Fruit fly (Drosophila melanogaster) whole organism, embryonic: ENCODE measurements around the gene CG8100.
A peak's percentile ranks its signal among the peaks of the same experiment; 100 is the strongest.

Source experiments
- Abd-B ChIP-seq: fragments of 200-800 bp; sonication (Bioruptor generic); optimal IDR thresholded peaks from 2 replicates; lab custom pipeline; 2018; ENCODE audit warnings: missing biosample characterization, mild to moderate bottlenecking, missing genetic modification characterization, moderate library complexity
- Awh ChIP-seq: fragments of 200-800 bp; sonication (Bioruptor generic); IDR thresholded peaks from 2 replicates; pipeline ENCODE4, ENCODE4 v1.3.6; 2022; ENCODE audit warnings: missing biosample characterization, missing genetic modification characterization
- CG10979 ChIP-seq: fragments of 200-800 bp; sonication (Bioruptor generic); optimal IDR thresholded peaks from 2 replicates; lab custom pipeline; 2018; ENCODE audit warnings: missing biosample characterization, mild to moderate bottlenecking, missing genetic modification characterization, moderate library complexity
- CG11085 ChIP-seq: fragments of 200-800 bp; sonication (Bioruptor generic); IDR thresholded peaks from 2 replicates; pipeline ENCODE4 v1.3.6; 2022; ENCODE audit warnings: missing biosample characterization, missing genetic modification characterization
- CG11247 ChIP-seq: fragments of 200-800 bp; sonication (Bioruptor generic); IDR thresholded peaks from 2 replicates; pipeline ENCODE4 v1.3.6; 2022; ENCODE audit warnings: missing biosample characterization, missing genetic modification characterization
- CG11398 ChIP-seq: fragments of 200-800 bp; sonication (Bioruptor generic); optimal IDR thresholded peaks from 2 replicates; lab custom pipeline; 2016; ENCODE audit warnings: missing biosample characterization, missing genetic modification characterization
- CG11456 ChIP-seq: fragments of 200-800 bp; sonication (Bioruptor generic); IDR thresholded peaks from 3 replicates; pipeline ENCODE4 v1.3.6; 2022; ENCODE audit warnings: missing biosample characterization, missing genetic modification characterization
- CG12299 ChIP-seq: fragments of 200-800 bp; sonication (Bioruptor generic); optimal IDR thresholded peaks from 2 replicates; lab custom pipeline; 2018; ENCODE audit warnings: missing biosample characterization, mild to moderate bottlenecking, missing genetic modification characterization
- CG13123 ChIP-seq: fragments of 200-800 bp; sonication (Bioruptor generic); optimal IDR thresholded peaks from 2 replicates; lab custom pipeline; 2016; ENCODE audit warnings: missing biosample characterization, missing genetic modification characterization
- CG15269 ChIP-seq: fragments of 200-800 bp; sonication (Bioruptor generic); optimal IDR thresholded peaks from 2 replicates; lab custom pipeline; 2018; ENCODE audit warnings: missing biosample characterization, mild to moderate bottlenecking, missing genetic modification characterization, moderate library complexity
- CG17186 ChIP-seq: fragments of 200-800 bp; sonication (Bioruptor generic); optimal IDR thresholded peaks from 3 replicates; lab custom pipeline; 2017; ENCODE audit warnings: missing biosample characterization, missing genetic modification reagents, missing genetic modification characterization
- CG17361 ChIP-seq: fragments of 200-800 bp; sonication (Bioruptor generic); IDR thresholded peaks from 3 replicates; pipeline ENCODE4 v1.3.6; 2022; ENCODE audit warnings: missing biosample characterization, missing genetic modification characterization
- CG17568 ChIP-seq: fragments of 200-800 bp; sonication (Bioruptor generic); optimal IDR thresholded peaks from 2 replicates; lab custom pipeline; 2018; ENCODE audit warnings: missing biosample characterization, mild to moderate bottlenecking, missing genetic modification characterization, moderate library complexity
- CG18262 ChIP-seq: fragments of 200-800 bp; optimal IDR thresholded peaks from 3 replicates; lab custom pipeline; 2019; ENCODE audit warnings: missing biosample characterization, mild to moderate bottlenecking, missing genetic modification characterization, moderate library complexity
- CG18599 ChIP-seq: fragments of 200-800 bp; sonication (Bioruptor generic); optimal IDR thresholded peaks from 3 replicates; lab custom pipeline; 2017; ENCODE audit warnings: missing biosample characterization, missing genetic modification characterization, mild to moderate bottlenecking, moderate library complexity, missing genetic modification reagents
- CG31441 ChIP-seq: fragments of 200-800 bp; sonication (Bioruptor generic); IDR thresholded peaks from 2 replicates; pipeline ENCODE4 v1.3.6; 2022; ENCODE audit warnings: missing biosample characterization, missing genetic modification characterization
- CG3726 ChIP-seq: fragments of 200-800 bp; sonication (Bioruptor generic); IDR thresholded peaks from 3 replicates; pipeline ENCODE4, ENCODE4 v1.3.6; 2022; ENCODE audit warnings: missing biosample characterization, missing genetic modification characterization
- CG42726 ChIP-seq: fragments of 200-800 bp; sonication (Bioruptor generic); IDR thresholded peaks from 2 replicates; pipeline ENCODE4 v1.3.6; 2022; ENCODE audit warnings: missing biosample characterization, missing genetic modification characterization; ENCODE audit not compliant: partially characterized antibody
- CG4617 ChIP-seq: fragments of 200-800 bp; sonication (Bioruptor generic); optimal IDR thresholded peaks from 3 replicates; lab custom pipeline; 2016; ENCODE audit warnings: missing biosample characterization, missing genetic modification characterization, borderline replicate concordance
- CG6654 ChIP-seq: fragments of 200-800 bp; sonication (Bioruptor generic); optimal IDR thresholded peaks from 2 replicates; lab custom pipeline; 2017; ENCODE audit warnings: missing biosample characterization, mild to moderate bottlenecking, missing genetic modification characterization
- CG6791 ChIP-seq: fragments of 200-800 bp; sonication (Bioruptor generic); IDR thresholded peaks from 3 replicates; pipeline ENCODE4 v1.3.6; 2022; ENCODE audit warnings: missing biosample characterization, missing genetic modification characterization; ENCODE audit not compliant: partially characterized antibody
- CG8359 ChIP-seq: fragments of 200-800 bp; sonication (Bioruptor generic); optimal IDR thresholded peaks from 2 replicates; lab custom pipeline; 2017; ENCODE audit warnings: missing biosample characterization, mild to moderate bottlenecking, missing genetic modification characterization, borderline replicate concordance
- CG9609 ChIP-seq: fragments of 200-800 bp; sonication (Bioruptor generic); optimal IDR thresholded peaks from 3 replicates; lab custom pipeline; 2016; ENCODE audit warnings: missing biosample characterization, missing genetic modification characterization
- CG9727 ChIP-seq: fragments of 200-800 bp; sonication (Bioruptor generic); optimal IDR thresholded peaks from 3 replicates; lab custom pipeline; 2017; ENCODE audit warnings: missing biosample characterization, mild to moderate bottlenecking, missing genetic modification characterization
- GATAe ChIP-seq: fragments of 200-800 bp; sonication (Bioruptor generic); conservative IDR thresholded peaks from 2 replicates; pipeline ENCODE4 v1.3.6; 2022; ENCODE audit warnings: missing biosample characterization, missing genetic modification characterization
- HLH3B ChIP-seq: fragments of 200-800 bp; sonication (Bioruptor generic); IDR thresholded peaks from 2 replicates; pipeline ENCODE4 v1.3.6; 2022; ENCODE audit warnings: missing biosample characterization, missing genetic modification characterization
- HLH54F ChIP-seq: fragments of 200-800 bp; sonication (Bioruptor generic); optimal IDR thresholded peaks from 3 replicates; lab custom pipeline; 2016; ENCODE audit warnings: missing biosample characterization, missing genetic modification characterization
- HmgD ChIP-seq: fragments of 200-800 bp; sonication (Bioruptor generic); optimal IDR thresholded peaks from 3 replicates; lab custom pipeline; 2016; ENCODE audit warnings: missing biosample characterization, missing genetic modification characterization
- Hr39 ChIP-seq: fragments of >200 bp; optimal IDR thresholded peaks from 2 replicates; lab custom pipeline; 2017
- Meics ChIP-seq: fragments of 200-800 bp; sonication (Bioruptor generic); optimal IDR thresholded peaks from 2 replicates; lab custom pipeline; 2017; ENCODE audit warnings: missing biosample characterization, mild to moderate bottlenecking, missing genetic modification characterization
- NC2α ChIP-seq: fragments of 200-800 bp; sonication (Bioruptor generic); optimal IDR thresholded peaks from 2 replicates; lab custom pipeline; 2016; ENCODE audit warnings: missing biosample characterization, missing genetic modification characterization
- NfI ChIP-seq: fragments of 200-800 bp; sonication (Bioruptor generic); optimal IDR thresholded peaks from 3 replicates; lab custom pipeline; 2018; ENCODE audit warnings: missing biosample characterization, mild to moderate bottlenecking, missing genetic modification characterization, moderate library complexity
- PHDP ChIP-seq: fragments of 200-800 bp; sonication (Bioruptor generic); optimal IDR thresholded peaks from 3 replicates; lab custom pipeline; 2018; ENCODE audit warnings: missing biosample characterization, mild to moderate bottlenecking, missing genetic modification characterization, moderate library complexity
- Ptx1 ChIP-seq: fragments of 200-800 bp; sonication (Bioruptor generic); IDR thresholded peaks from 2 replicates; pipeline ENCODE4 v1.3.6; 2022; ENCODE audit warnings: missing biosample characterization, missing genetic modification characterization
- Spps ChIP-seq: fragments of 200-800 bp; sonication (Bioruptor generic); optimal IDR thresholded peaks from 2 replicates; lab custom pipeline; 2018; ENCODE audit warnings: missing biosample characterization, mild to moderate bottlenecking, missing genetic modification characterization
- cg ChIP-seq: fragments of 200-800 bp; sonication (Bioruptor generic); optimal IDR thresholded peaks from 3 replicates; lab custom pipeline; 2019; ENCODE audit warnings: missing biosample characterization, mild to moderate bottlenecking, missing genetic modification characterization, moderate library complexity
- corto ChIP-seq: fragments of 200-800 bp; sonication (Bioruptor generic); optimal IDR thresholded peaks from 2 replicates; lab custom pipeline; 2016; ENCODE audit warnings: missing biosample characterization, mild to moderate bottlenecking, missing genetic modification characterization, moderate library complexity
- crp ChIP-seq, 2 experiments: fragments of 200-800 bp; sonication (Bioruptor generic); optimal IDR thresholded peaks; 2 replicates in 1 of 2; 3 replicates in 1 of 2; lab custom pipeline; 2017; ENCODE audit warnings: missing biosample characterization in 2 of 2, missing genetic modification characterization in 2 of 2, mild to moderate bottlenecking in 1 of 2, moderate library complexity in 1 of 2
- jumu ChIP-seq: fragments of 200-800 bp; sonication (Bioruptor generic); optimal IDR thresholded peaks from 3 replicates; lab custom pipeline; 2016; ENCODE audit warnings: missing biosample characterization, missing genetic modification characterization
- mld ChIP-seq: fragments of 200-800 bp; sonication (Bioruptor generic); IDR thresholded peaks from 3 replicates; pipeline ENCODE4 v1.3.6; 2022; ENCODE audit warnings: missing biosample characterization, missing genetic modification characterization; ENCODE audit not compliant: partially characterized antibody
- nerfin-2 ChIP-seq: fragments of 200-800 bp; sonication (Bioruptor generic); IDR thresholded peaks from 2 replicates; pipeline ENCODE4 v1.3.6; 2022; ENCODE audit warnings: missing biosample characterization, missing genetic modification characterization; ENCODE audit not compliant: partially characterized antibody
- pan ChIP-seq, 4 experiments: fragments of >200 bp in 3 of 4; fragments of 200-800 bp in 1 of 4; sonication (Bioruptor generic) in 1 of 4; optimal IDR thresholded peaks in 3 of 4; IDR thresholded peaks in 1 of 4; 2 replicates each; pipeline versions ENCODE4 v1.3.6 to Lab custom; 2017 to 2022; ENCODE audit warnings: missing biosample characterization in 2 of 4, missing genetic modification characterization in 2 of 4, mixed read lengths in 1 of 4
- pnt ChIP-seq: fragments of 200-800 bp; sonication (Bioruptor generic); optimal IDR thresholded peaks from 3 replicates; lab custom pipeline; 2016; ENCODE audit warnings: missing biosample characterization, missing genetic modification characterization
- prd ChIP-seq, 3 experiments: fragments of >200 bp in 2 of 3; fragments of 200-800 bp in 1 of 3; sonication (Bioruptor generic) in 1 of 3; optimal IDR thresholded peaks in 2 of 3; IDR thresholded peaks in 1 of 3; 2 replicates in 2 of 3; 3 replicates in 1 of 3; pipeline versions ENCODE4 v1.3.6 to Lab custom; 2017 to 2022; ENCODE audit warnings: missing biosample characterization in 1 of 3, missing genetic modification characterization in 1 of 3
- rib ChIP-seq: fragments of 200-800 bp; sonication (Bioruptor generic); IDR thresholded peaks from 2 replicates; pipeline ENCODE4 v1.3.6; 2022; ENCODE audit warnings: missing biosample characterization, missing genetic modification characterization
- slp2 ChIP-seq: fragments of 200-800 bp; sonication (Bioruptor generic); optimal IDR thresholded peaks from 2 replicates; lab custom pipeline; 2016; ENCODE audit warnings: missing biosample characterization, missing genetic modification characterization
- toy ChIP-seq: fragments of 200-800 bp; sonication (Bioruptor generic); IDR thresholded peaks from 2 replicates; pipeline ENCODE4 v1.3.6; 2022; ENCODE audit warnings: missing biosample characterization, missing genetic modification characterization
- trh ChIP-seq: fragments of 200-800 bp; sonication (Bioruptor generic); optimal IDR thresholded peaks from 2 replicates; lab custom pipeline; 2016; ENCODE audit warnings: missing biosample characterization, missing genetic modification characterization
- unc-4 ChIP-seq: fragments of 200-800 bp; sonication (Bioruptor generic); IDR thresholded peaks from 2 replicates; pipeline ENCODE4 v1.3.6; 2022; ENCODE audit warnings: missing biosample characterization, missing genetic modification characterization; ENCODE audit not compliant: partially characterized antibody
- zfh1 ChIP-seq: fragments of 200-800 bp; sonication (Bioruptor generic); IDR thresholded peaks from 3 replicates; pipeline ENCODE4 v1.3.6; 2022; ENCODE audit warnings: missing biosample characterization, missing genetic modification characterization

The CG8100 gene

DNA sequence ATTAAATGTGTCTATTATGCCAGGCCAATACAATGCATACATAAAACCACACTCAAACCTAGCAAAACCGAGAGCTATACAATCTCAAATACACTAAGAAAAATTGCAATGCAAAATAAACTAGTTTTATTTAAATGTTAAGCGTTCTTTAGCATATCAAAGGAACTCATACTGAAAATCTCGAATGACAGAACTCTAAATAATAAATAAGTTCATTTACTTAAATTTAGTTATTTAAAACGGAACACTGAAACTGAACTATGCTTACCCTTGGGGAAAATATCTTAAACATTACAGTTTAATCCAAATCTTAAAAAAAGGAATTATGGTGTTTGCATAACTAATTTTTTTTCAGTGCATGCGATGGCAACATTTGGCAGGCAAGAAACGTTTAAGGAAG is 2.8 kb downstream of the CG8100 start (continued):
- TF ChIP-seq CG11247 (GFP tag; lab: Robert Waterston, UW): no peak
- TF ChIP-seq unc-4 (GFP tag; lab: Robert Waterston, UW): no peak
- no peak for TF ChIP-seq CG8359
- TF ChIP-seq HmgD (GFP tag; lab: Kevin White, UChicago): no peak
- no peak for TF ChIP-seq trh
- no peak for TF ChIP-seq mld
- no peak for TF ChIP-seq CG3726
- TF ChIP-seq CG4617: no peak
- no peak for TF ChIP-seq CG6791
- no peak for TF ChIP-seq jumu
- no peak for TF ChIP-seq cg
- TF ChIP-seq zfh1 (GFP tag; lab: Robert Waterston, UW): no peak
- no peak for TF ChIP-seq CG18599
- no peak for TF ChIP-seq pan (optimal IDR thresholded peaks at IDR 0.05; lab: Kevin White, UChicago)
- TF ChIP-seq pan (GFP tag; optimal IDR thresholded peaks at IDR 0.05 in 1 of 2, IDR thresholded peaks at IDR 0.05 in 1 of 2): no peak
- no peak for TF ChIP-seq CG10979 (tag; lab: Kevin White, UChicago)
- TF ChIP-seq nerfin-2: no peak
- peak; percentile 13 for TF ChIP-seq CG9727
- TF ChIP-seq corto (GFP tag; lab: Kevin White, UChicago): no peak
- no peak for TF ChIP-seq rib (GFP tag; lab: Robert Waterston, UW)
- TF ChIP-seq CG11456: no peak
- peak; percentile 65 for TF ChIP-seq CG18262
- no peak for TF ChIP-seq CG11398 (GFP tag; lab: Kevin White, UChicago)
- no peak for TF ChIP-seq CG17568 (GFP tag; lab: Kevin White, UChicago)
- TF ChIP-seq NfI: no peak
- no peak for TF ChIP-seq NC2α
- TF ChIP-seq CG31441 (GFP tag; lab: Robert Waterston, UW): peak; percentile 48; the same call in 1 of the 2 replicates
- TF ChIP-seq HLH3B: no peak
- peak; percentile 7; the same call in 1 of the 2 replicates for TF ChIP-seq Ptx1 (GFP tag; lab: Robert Waterston, UW)
- no peak for TF ChIP-seq CG42726 (GFP tag; lab: Robert Waterston, UW)
- no peak for TF ChIP-seq CG17186 (GFP tag; lab: Kevin White, UChicago)
- TF ChIP-seq CG12299 (tag; lab: Kevin White, UChicago): no peak
- TF ChIP-seq Abd-B (GFP tag; lab: Kevin White, UChicago): no peak
- TF ChIP-seq Spps (tag; lab: Kevin White, UChicago): no peak
- no peak for TF ChIP-seq CG11085 (GFP tag; lab: Robert Waterston, UW)
- TF ChIP-seq CG17361: peak; percentile 63
- TF ChIP-seq Awh (GFP tag; lab: Robert Waterston, UW): no peak
- no peak for TF ChIP-seq CG6654 (GFP tag; lab: Kevin White, UChicago)
- TF ChIP-seq PHDP (tag; lab: Kevin White, UChicago): no peak
- no peak for TF ChIP-seq HLH54F (GFP tag; lab: Kevin White, UChicago)
- TF ChIP-seq toy (GFP tag; lab: Robert Waterston, UW): no peak
- no peak for TF ChIP-seq CG15269 (tag; lab: Kevin White, UChicago)
- no peak for TF ChIP-seq Meics (GFP tag; lab: Kevin White, UChicago)
- no peak for TF ChIP-seq pnt
- no peak for TF ChIP-seq CG13123 (GFP tag; lab: Kevin White, UChicago)
- no peak for TF ChIP-seq prd (optimal IDR thresholded peaks at IDR 0.05; lab: Kevin White, UChicago)
- TF ChIP-seq prd (GFP tag; IDR thresholded peaks at IDR 0.05; lab: Robert Waterston, UW): peak; percentile 52; the same call in 1 of the 3 replicates
- no peak for TF ChIP-seq crp (GFP tag; optimal IDR thresholded peaks at IDR 0.05; lab: Kevin White, UChicago)
- no peak for TF ChIP-seq slp2 (GFP tag; lab: Kevin White, UChicago)
- TF ChIP-seq GATAe (GFP tag; lab: Robert Waterston, UW): no peak
- TF ChIP-seq Hr39 (lab: Kevin White, UChicago): no peak
- no peak for TF ChIP-seq CG9609 (GFP tag; lab: Kevin White, UChicago)
